Fruit fly (Drosophila melanogaster) whole organism, embryonic: ENCODE results near the gene Dus1.

Experiments
- B-H1 ChIP-seq: fragments of 200-800 bp; sonication (Bioruptor generic); IDR thresholded peaks from 3 replicates; pipeline ENCODE4 v1.3.6; 2022; ENCODE audit warnings: missing biosample characterization, missing genetic modification characterization
- B-H2 ChIP-seq: fragments of 200-800 bp; sonication (Bioruptor generic); optimal IDR thresholded peaks from 2 replicates; lab custom pipeline; 2018; ENCODE audit warnings: missing biosample characterization, mild to moderate bottlenecking, missing genetic modification characterization
- CG10209 ChIP-seq: fragments of 200-800 bp; sonication (Bioruptor generic); optimal IDR thresholded peaks from 3 replicates; lab custom pipeline; 2017; ENCODE audit warnings: missing biosample characterization, mild to moderate bottlenecking, missing genetic modification characterization, missing genetic modification reagents
- CG10431 ChIP-seq: fragments of 200-800 bp; sonication (Bioruptor generic); optimal IDR thresholded peaks from 3 replicates; lab custom pipeline; 2018; ENCODE audit warnings: missing biosample characterization, mild to moderate bottlenecking, missing genetic modification characterization
- CG10979 ChIP-seq: fragments of 200-800 bp; sonication (Bioruptor generic); optimal IDR thresholded peaks from 2 replicates; lab custom pipeline; 2018; ENCODE audit warnings: missing biosample characterization, mild to moderate bottlenecking, missing genetic modification characterization, moderate library complexity
- CG11085 ChIP-seq: fragments of 200-800 bp; sonication (Bioruptor generic); IDR thresholded peaks from 2 replicates; pipeline ENCODE4 v1.3.6; 2022; ENCODE audit warnings: missing biosample characterization, missing genetic modification characterization
- CG11696 ChIP-seq: fragments of 200-800 bp; sonication (Bioruptor generic); IDR thresholded peaks from 2 replicates; pipeline ENCODE4 v1.3.6; 2022; ENCODE audit warnings: missing biosample characterization, missing genetic modification characterization
- CG14965 ChIP-seq: fragments of 200-800 bp; sonication (Bioruptor generic); optimal IDR thresholded peaks from 2 replicates; lab custom pipeline; 2016; ENCODE audit warnings: missing biosample characterization, missing genetic modification characterization, borderline replicate concordance
- CG1602 ChIP-seq: fragments of 200-800 bp; sonication (Bioruptor generic); optimal IDR thresholded peaks from 3 replicates; lab custom pipeline; 2016; ENCODE audit warnings: missing biosample characterization, missing genetic modification characterization
- CG16779 ChIP-seq: fragments of 200-800 bp; sonication (Bioruptor generic); IDR thresholded peaks from 2 replicates; pipeline ENCODE4 v1.3.6; 2022; ENCODE audit warnings: missing biosample characterization, missing genetic modification characterization
- CG16813 ChIP-seq: fragments of 200-800 bp; sonication (Bioruptor generic); IDR thresholded peaks from 3 replicates; pipeline ENCODE4 v1.3.6; 2022; ENCODE audit warnings: missing biosample characterization, missing genetic modification characterization; ENCODE audit not compliant: partially characterized antibody
- CG17912 ChIP-seq: fragments of 200-800 bp; sonication (Bioruptor generic); optimal IDR thresholded peaks from 2 replicates; lab custom pipeline; 2018; ENCODE audit warnings: missing biosample characterization, mild to moderate bottlenecking, missing genetic modification characterization
- CG18011 ChIP-seq: fragments of 200-800 bp; sonication (Bioruptor generic); optimal IDR thresholded peaks from 2 replicates; lab custom pipeline; 2017; ENCODE audit warnings: missing biosample characterization, missing genetic modification characterization, mild to moderate bottlenecking, moderate library complexity, missing genotype
- CG2875 ChIP-seq: fragments of 200-800 bp; sonication (Bioruptor generic); optimal IDR thresholded peaks from 2 replicates; lab custom pipeline; 2017; ENCODE audit warnings: missing biosample characterization, mild to moderate bottlenecking, missing genetic modification characterization, missing genetic modification reagents
- CG3407 ChIP-seq: fragments of 200-800 bp; sonication (Bioruptor generic); optimal IDR thresholded peaks from 2 replicates; lab custom pipeline; 2018; ENCODE audit warnings: missing biosample characterization, mild to moderate bottlenecking, missing genetic modification characterization
- CG4730 ChIP-seq: fragments of 200-800 bp; sonication (Bioruptor generic); IDR thresholded peaks from 2 replicates; pipeline ENCODE4 v1.3.6; 2022; ENCODE audit warnings: missing biosample characterization, missing genetic modification characterization
- CG6175 ChIP-seq: fragments of 200-800 bp; sonication (Bioruptor generic); IDR thresholded peaks from 3 replicates; pipeline ENCODE4 v1.3.6; 2022; ENCODE audit warnings: missing biosample characterization, missing genetic modification characterization
- CG6254 ChIP-seq: fragments of 200-800 bp; sonication (Bioruptor generic); optimal IDR thresholded peaks from 3 replicates; lab custom pipeline; 2017; ENCODE audit warnings: mild to moderate bottlenecking, missing biosample characterization, missing genetic modification reagents, missing genetic modification characterization
- CG9727 ChIP-seq: fragments of 200-800 bp; sonication (Bioruptor generic); optimal IDR thresholded peaks from 3 replicates; lab custom pipeline; 2017; ENCODE audit warnings: missing biosample characterization, mild to moderate bottlenecking, missing genetic modification characterization
- Dip2 ChIP-seq: fragments of 200-800 bp; sonication (Bioruptor generic); IDR thresholded peaks from 2 replicates; pipeline ENCODE4 v1.3.6; 2022; ENCODE audit warnings: missing biosample characterization, missing genetic modification characterization
- Doc2 ChIP-seq: fragments of 200-800 bp; sonication (Bioruptor generic); IDR thresholded peaks from 2 replicates; pipeline ENCODE4 v1.3.6; 2022; ENCODE audit warnings: missing biosample characterization, missing genetic modification characterization
- Elba2 ChIP-seq: fragments of 200-800 bp; sonication (Bioruptor generic); optimal IDR thresholded peaks from 3 replicates; lab custom pipeline; 2016; ENCODE audit warnings: missing biosample characterization, missing genetic modification characterization
- Hey ChIP-seq: fragments of 200-800 bp; sonication (Bioruptor generic); optimal IDR thresholded peaks from 3 replicates; lab custom pipeline; 2018; ENCODE audit warnings: missing biosample characterization, mild to moderate bottlenecking, missing genetic modification characterization
- HmgD ChIP-seq: fragments of 200-800 bp; sonication (Bioruptor generic); optimal IDR thresholded peaks from 3 replicates; lab custom pipeline; 2016; ENCODE audit warnings: missing biosample characterization, missing genetic modification characterization
- Lpt ChIP-seq: fragments of >200 bp; optimal IDR thresholded peaks from 2 replicates; lab custom pipeline; 2018; ENCODE audit warnings: missing biosample characterization, missing genetic modification characterization
- Max ChIP-seq: fragments of 200-800 bp; sonication (Bioruptor generic); optimal IDR thresholded peaks from 2 replicates; lab custom pipeline; 2016; ENCODE audit warnings: missing biosample characterization, mild to moderate bottlenecking, missing genetic modification characterization
- Nf-YB ChIP-seq: fragments of 200-800 bp; sonication (Bioruptor generic); optimal IDR thresholded peaks from 3 replicates; lab custom pipeline; 2019; ENCODE audit warnings: missing biosample characterization, mild to moderate bottlenecking, missing genetic modification characterization, moderate library complexity
- Scr ChIP-seq: fragments of 200-800 bp; sonication (Bioruptor generic); IDR thresholded peaks from 2 replicates; pipeline ENCODE4 v1.3.6; 2022; ENCODE audit warnings: missing biosample characterization, missing genetic modification characterization; ENCODE audit not compliant: partially characterized antibody
- Vsx1 ChIP-seq: fragments of 200-800 bp; sonication (Bioruptor generic); optimal IDR thresholded peaks from 2 replicates; lab custom pipeline; 2017; ENCODE audit warnings: missing biosample characterization, mild to moderate bottlenecking, missing genetic modification characterization, missing genetic modification reagents
- abd-A ChIP-seq: fragments of 200-800 bp; sonication (Bioruptor generic); optimal IDR thresholded peaks from 3 replicates; lab custom pipeline; 2019; ENCODE audit warnings: missing biosample characterization, mild to moderate bottlenecking, missing genetic modification characterization, moderate library complexity
- bigmax ChIP-seq: fragments of 200-800 bp; sonication (Bioruptor generic); optimal IDR thresholded peaks from 2 replicates; lab custom pipeline; 2018; ENCODE audit warnings: missing biosample characterization, mild to moderate bottlenecking, missing genetic modification characterization
- bsh ChIP-seq, 2 experiments: fragments of 200-800 bp; sonication (Bioruptor generic); optimal IDR thresholded peaks; 2 replicates each; lab custom pipeline; 2017 to 2018; ENCODE audit warnings: mild to moderate bottlenecking in 2 of 2, missing biosample characterization in 2 of 2, missing genetic modification characterization in 2 of 2, moderate library complexity in 1 of 2
- cg ChIP-seq: fragments of 200-800 bp; sonication (Bioruptor generic); optimal IDR thresholded peaks from 3 replicates; lab custom pipeline; 2019; ENCODE audit warnings: missing biosample characterization, mild to moderate bottlenecking, missing genetic modification characterization, moderate library complexity
- chinmo ChIP-seq: fragments of 200-800 bp; sonication (Bioruptor generic); IDR thresholded peaks from 4 replicates; pipeline ENCODE4 v1.3.6; 2022; ENCODE audit warnings: missing biosample characterization, missing genetic modification characterization; ENCODE audit not compliant: partially characterized antibody
- dan ChIP-seq: fragments of 200-800 bp; sonication (Bioruptor generic); IDR thresholded peaks from 2 replicates; pipeline ENCODE4 v1.3.6; 2022; ENCODE audit warnings: missing biosample characterization, missing genetic modification characterization
- eyg ChIP-seq: fragments of 200-800 bp; sonication (Bioruptor generic); optimal IDR thresholded peaks from 3 replicates; lab custom pipeline; 2016; ENCODE audit warnings: missing biosample characterization, missing genetic modification characterization
- hbn ChIP-seq: fragments of 200-800 bp; sonication (Bioruptor generic); IDR thresholded peaks from 2 replicates; pipeline ENCODE4 v1.3.6; 2022; ENCODE audit warnings: missing biosample characterization, missing genetic modification characterization; ENCODE audit not compliant: partially characterized antibody
- her ChIP-seq: fragments of 200-800 bp; sonication (Bioruptor generic); optimal IDR thresholded peaks from 2 replicates; lab custom pipeline; 2016; ENCODE audit warnings: missing biosample characterization, missing genetic modification characterization
- hth ChIP-seq: fragments of >200 bp; optimal IDR thresholded peaks from 2 replicates; lab custom pipeline; 2017; ENCODE audit warnings: inconsistent platforms
- insv ChIP-seq, 2 experiments: fragments of 200-800 bp; sonication (Bioruptor generic); optimal IDR thresholded peaks; 3 replicates each; lab custom pipeline; 2016 to 2018; ENCODE audit warnings: missing biosample characterization in 2 of 2, missing genetic modification characterization in 2 of 2
- nom ChIP-seq: fragments of 200-800 bp; sonication (Bioruptor generic); optimal IDR thresholded peaks from 2 replicates; lab custom pipeline; 2017; ENCODE audit warnings: missing biosample characterization, missing genetic modification characterization, mild to moderate bottlenecking, moderate library complexity, missing genetic modification reagents
- pnt ChIP-seq: fragments of 200-800 bp; sonication (Bioruptor generic); optimal IDR thresholded peaks from 3 replicates; lab custom pipeline; 2016; ENCODE audit warnings: missing biosample characterization, missing genetic modification characterization
- prd ChIP-seq, 3 experiments: fragments of >200 bp in 2 of 3; fragments of 200-800 bp in 1 of 3; sonication (Bioruptor generic) in 1 of 3; optimal IDR thresholded peaks in 2 of 3; IDR thresholded peaks in 1 of 3; 2 replicates in 2 of 3; 3 replicates in 1 of 3; pipeline versions ENCODE4 v1.3.6 to Lab custom; 2017 to 2022; ENCODE audit warnings: missing biosample characterization in 1 of 3, missing genetic modification characterization in 1 of 3
- row ChIP-seq: fragments of 200-800 bp; sonication (Bioruptor generic); IDR thresholded peaks from 3 replicates; pipeline ENCODE4 v1.3.6; 2022; ENCODE audit warnings: missing biosample characterization, missing genetic modification characterization
- run ChIP-seq: fragments of 200-800 bp; sonication (Bioruptor generic); optimal IDR thresholded peaks from 3 replicates; lab custom pipeline; 2018; ENCODE audit warnings: missing biosample characterization, mild to moderate bottlenecking, missing genetic modification characterization
- sqz ChIP-seq: fragments of 200-800 bp; sonication (Bioruptor generic); optimal IDR thresholded peaks from 3 replicates; lab custom pipeline; 2018; ENCODE audit warnings: missing biosample characterization, mild to moderate bottlenecking, missing genetic modification characterization
- z ChIP-seq: fragments of 200-800 bp; sonication (Bioruptor generic); IDR thresholded peaks from 3 replicates; pipeline ENCODE4 v1.3.6; 2022; ENCODE audit warnings: missing biosample characterization, missing genetic modification characterization

Gene Dus1

DNA sequence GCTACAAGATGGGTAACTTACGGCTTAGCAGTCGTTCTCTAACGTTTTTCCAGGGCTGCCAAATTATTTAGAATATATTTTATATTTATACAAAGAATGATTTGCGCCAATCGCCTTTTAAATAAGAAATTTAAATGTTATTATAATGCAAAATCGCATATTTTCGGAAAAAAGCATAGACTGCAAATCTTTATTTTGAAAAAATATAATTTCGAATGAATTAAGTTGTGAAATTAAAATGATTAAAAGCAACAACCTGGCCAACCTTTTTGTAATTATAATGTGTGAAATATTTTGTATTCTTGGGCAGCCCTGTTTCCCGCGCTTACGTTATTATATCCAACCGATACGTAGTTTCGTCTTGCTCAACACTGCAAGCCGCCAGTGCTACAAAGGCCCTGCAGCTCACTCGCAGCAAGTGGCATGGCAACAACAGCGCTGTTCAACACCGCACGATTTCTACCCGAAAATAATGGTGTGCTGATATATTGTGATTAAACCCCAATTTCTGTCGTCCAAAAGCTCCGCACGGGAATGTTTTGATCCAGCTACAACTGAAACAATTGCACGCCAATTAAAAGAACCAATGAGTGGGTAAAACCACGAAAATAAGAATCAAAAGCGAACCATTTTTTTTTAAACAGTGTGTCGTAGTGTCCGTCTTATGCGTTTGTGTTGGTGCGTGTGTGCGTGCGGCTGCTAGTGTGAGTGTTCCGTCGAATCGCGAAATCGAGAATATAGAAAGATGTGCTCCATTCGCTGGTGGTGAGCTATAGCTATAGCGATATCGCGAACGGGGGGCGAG lies 26.1 kb upstream of the Dus1 start, which contains the start of gene Pi3K21B (continued):
- TF ChIP-seq hbn (GFP tag; lab: Robert Waterston, UW) (no peak), Hey (tag; lab: Kevin White, UChicago) (peak; percentile 71), hth (lab: Kevin White, UChicago) (no peak), Doc2 (GFP tag; lab: Robert Waterston, UW) (no peak), insv (GFP tag; optimal IDR thresholded peaks at IDR 0.05; lab: Kevin White, UChicago) (peak in 1 of 2 experiments; percentile 74), chinmo (GFP tag; lab: Robert Waterston, UW) (0 out of 4 replicates have a peak, but pooled peaks have one; percentile 70), nom (GFP tag; lab: Kevin White, UChicago) (peak; percentile 59), Dip2 (GFP tag; lab: Robert Waterston, UW) (no peak), B-H1 (peak; percentile 74), CG10979 (tag; lab: Kevin White, UChicago) (peak; percentile 80), CG10209 (GFP tag; lab: Kevin White, UChicago) (peak; percentile 92), Lpt (GFP tag; lab: Kevin White, UChicago) (no peak), Max (GFP tag; lab: Kevin White, UChicago) (peak; percentile 88), CG17912 (GFP tag; lab: Kevin White, UChicago) (peak; percentile 78), B-H2 (GFP tag; lab: Kevin White, UChicago) (peak; percentile 94), CG18011 (GFP tag; lab: Kevin White, UChicago) (peak; percentile 80), Elba2 (GFP tag; lab: Kevin White, UChicago) (peak; percentile 61), CG4730 (GFP tag; lab: Robert Waterston, UW) (peak; percentile 58), CG6254 (GFP tag; lab: Kevin White, UChicago) (peak; percentile 77), bsh (GFP tag; optimal IDR thresholded peaks at IDR 0.05; lab: Kevin White, UChicago) (peak; percentile 49 to 84), CG1602 (peak; percentile 90), prd (optimal IDR thresholded peaks at IDR 0.05; lab: Kevin White, UChicago) (no peak), prd (GFP tag; IDR thresholded peaks at IDR 0.05; lab: Robert Waterston, UW) (peak; percentile 87), run (tag; lab: Kevin White, UChicago) (peak; percentile 67), abd-A (tag; lab: Kevin White, UChicago) (peak; percentile 53), dan (GFP tag; lab: Robert Waterston, UW) (no peak), sqz (peak; percentile 92), pnt (GFP tag; lab: Kevin White, UChicago) (peak; percentile 79), CG11696 (GFP tag; lab: Robert Waterston, UW) (no peak), CG6175 (GFP tag; lab: Robert Waterston, UW) (0 out of 3 replicates have a peak, but pooled peaks have one; percentile 67), bigmax (GFP tag; lab: Kevin White, UChicago) (peak; percentile 4), CG16813 (GFP tag; lab: Robert Waterston, UW) (peak; percentile 34; the same call in 1 of the 3 replicates), CG10431 (GFP tag; lab: Kevin White, UChicago) (peak; percentile 78), CG2875 (peak; percentile 74), CG16779 (GFP tag; lab: Robert Waterston, UW) (peak; percentile 82), her (peak; percentile 89), CG14965 (GFP tag; lab: Kevin White, UChicago) (peak; percentile 55), Scr (GFP tag; lab: Robert Waterston, UW) (no peak), Nf-YB (GFP tag; lab: Kevin White, UChicago) (peak; percentile 68), eyg (GFP tag; lab: Kevin White, UChicago) (peak; percentile 78), HmgD (GFP tag; lab: Kevin White, UChicago) (peak; percentile 87), CG11085 (GFP tag; lab: Robert Waterston, UW) (peak; percentile 54; the same call in 1 of the 2 replicates), CG9727 (peak; percentile 87), Vsx1 (GFP tag; lab: Kevin White, UChicago) (peak; percentile 61), row (GFP tag; lab: Robert Waterston, UW) (peak; percentile 86), cg (GFP tag; lab: Kevin White, UChicago) (peak; percentile 98), CG3407 (GFP tag; lab: Kevin White, UChicago) (peak; percentile 77), z (GFP tag; lab: Robert Waterston, UW) (no peak)
